Worm (Caenorhabditis elegans) whole organism, mixed stage, embryonic: ENCODE data around the gene H40L08.8.

ENCODE experiments used
- ces-1 ChIP-seq: fragments of 150-350 bp; optimal IDR thresholded peaks from 2 replicates; lab custom pipeline; 2014; ENCODE audit warnings: missing biosample characterization, missing genetic modification reagents, missing genetic modification characterization
- elt-1 ChIP-seq: sonication (generic microtip); optimal IDR thresholded peaks from 2 replicates; lab custom pipeline; 2017; ENCODE audit warnings: missing genetic modification characterization, mild to moderate bottlenecking, missing compliant biosample characterization, antibody characterized with exemption, moderate library complexity, borderline replicate concordance; ENCODE audit not compliant: insufficient read depth
- snpc-4 ChIP-seq: fragments of 150-350 bp; optimal IDR thresholded peaks from 2 replicates; lab custom pipeline; 2014; ENCODE audit warnings: missing biosample characterization, missing genetic modification characterization
- unc-39 ChIP-seq: fragments of 150-350 bp; optimal IDR thresholded peaks from 2 replicates; lab custom pipeline; 2014; ENCODE audit warnings: missing biosample characterization, missing genetic modification characterization
- unc-62 ChIP-seq: fragments of 150-350 bp; optimal IDR thresholded peaks from 2 replicates; lab custom pipeline; 2014; ENCODE audit warnings: missing biosample characterization, missing genetic modification reagents, missing genetic modification characterization
- ztf-11 ChIP-seq: fragments of 150-350 bp; optimal IDR thresholded peaks from 2 replicates; lab custom pipeline; 2014; ENCODE audit warnings: missing biosample characterization, missing genetic modification characterization

DNA sequence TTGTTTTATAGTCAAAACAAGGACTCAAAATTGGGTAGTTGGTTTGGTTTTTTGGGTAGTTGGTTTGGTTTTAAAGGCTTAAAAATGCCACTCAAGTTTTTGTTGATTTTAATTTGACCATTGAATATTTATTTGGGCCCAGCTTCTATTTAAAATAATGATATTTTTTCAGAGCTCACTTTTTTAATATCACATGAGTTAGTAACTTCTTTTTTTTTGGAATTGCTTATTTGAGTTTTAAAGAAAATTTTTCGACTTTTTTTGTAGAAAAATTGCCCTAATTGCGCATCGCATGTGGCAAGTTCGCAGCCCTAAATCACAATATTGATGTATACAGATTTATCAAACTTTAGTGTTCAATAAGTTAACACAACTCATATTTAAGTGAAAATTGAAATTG lies 41.7 kb downstream of the H40L08.8 start:
- TF ChIP-seq unc-39 (tag; lab: Kevin White, UChicago): no peak
- no peak for TF ChIP-seq ces-1 (GFP tag; lab: Kevin White, UChicago)
- no peak for TF ChIP-seq snpc-4 (tag; lab: Kevin White, UChicago)
- TF ChIP-seq ztf-11 (tag; lab: Kevin White, UChicago): no peak
- TF ChIP-seq unc-62: no peak
- TF ChIP-seq elt-1 (tag; lab: Kevin White, UChicago): no peak
